Worm (Caenorhabditis elegans) whole organism, young adult: Measurements from ENCODE around the gene dgk-2.
A peak's percentile ranks its signal among the peaks of the same experiment; 100 is the strongest.

Source experiments
- B0035.1 ChIP-seq: sonication (generic microtip); optimal IDR thresholded peaks from 2 replicates; lab custom pipeline; 2016; ENCODE audit warnings: missing genetic modification characterization, mild to moderate bottlenecking, missing compliant biosample characterization, missing genotype, missing genetic modification reagents
- B0261.1 ChIP-seq: sonication (generic microtip); optimal IDR thresholded peaks from 2 replicates; lab custom pipeline; 2016; ENCODE audit warnings: mild to moderate bottlenecking, missing genetic modification characterization, moderate library complexity, missing compliant biosample characterization
- F49E8.2 ChIP-seq: sonication (generic microtip); optimal IDR thresholded peaks from 3 replicates; lab custom pipeline; 2017; ENCODE audit warnings: missing genetic modification characterization, mild to moderate bottlenecking, missing compliant biosample characterization, antibody characterized with exemption, moderate library complexity; ENCODE audit not compliant: insufficient read depth
- F55B11.4 ChIP-seq: sonication (generic microtip); optimal IDR thresholded peaks from 2 replicates; lab custom pipeline; 2016; ENCODE audit warnings: missing compliant biosample characterization, missing genetic modification characterization, borderline replicate concordance; ENCODE audit not compliant: insufficient read depth
- K11D2.4 ChIP-seq: fragments of 200-800 bp; sonication (Bioruptor generic); IDR thresholded peaks from 2 replicates; pipeline ENCODE4 v1.3.6; 2022; ENCODE audit warnings: missing genetic modification reagents, missing genetic modification characterization, missing compliant biosample characterization
- Y67H2A.10 ChIP-seq: fragments of 200-800 bp; sonication (Bioruptor generic); conservative IDR thresholded peaks from 2 replicates; pipeline ENCODE4 v1.3.6; 2022; ENCODE audit warnings: missing genetic modification reagents, missing genetic modification characterization, missing compliant biosample characterization
- ZK185.1 ChIP-seq: sonication (generic microtip); optimal IDR thresholded peaks from 2 replicates; lab custom pipeline; 2016; ENCODE audit warnings: mild to moderate bottlenecking, missing genetic modification characterization, missing compliant biosample characterization; ENCODE audit not compliant: poor library complexity, severe bottlenecking
- akir-1 ChIP-seq: fragments of 200-800 bp; sonication (Bioruptor generic); optimal IDR thresholded peaks from 2 replicates; lab custom pipeline; 2018; ENCODE audit warnings: mild to moderate bottlenecking, missing genetic modification characterization, moderate library complexity, missing compliant biosample characterization
- ama-1 ChIP-seq, 3 experiments: fragments of 150-350 bp in 1 of 3; sonication (generic microtip) in 2 of 3; optimal IDR thresholded peaks; 2 replicates each; lab custom pipeline; 2014 to 2018; ENCODE audit warnings: missing biosample characterization in 2 of 3, missing genetic modification characterization in 2 of 3, missing genetic modification reagents in 2 of 3
- atf-7 ChIP-seq: sonication (generic microtip); optimal IDR thresholded peaks from 2 replicates; lab custom pipeline; 2017; ENCODE audit warnings: mild to moderate bottlenecking, missing genetic modification characterization, missing compliant biosample characterization
- attf-6 ChIP-seq: fragments of 200-800 bp; sonication (Bioruptor generic); IDR thresholded peaks from 2 replicates; pipeline ENCODE4 v1.3.6; 2022; ENCODE audit warnings: missing genetic modification reagents, missing genetic modification characterization, missing compliant biosample characterization
- cebp-1 ChIP-seq, 2 experiments: fragments of 200-800 bp in 1 of 2; sonication (Bioruptor generic) in 1 of 2; sonication (generic microtip) in 1 of 2; IDR thresholded peaks in 1 of 2; optimal IDR thresholded peaks in 1 of 2; 2 replicates each; pipeline versions ENCODE4 v1.3.6 to Lab custom; 2017 to 2022; ENCODE audit warnings: missing compliant biosample characterization in 2 of 2, missing genetic modification characterization in 2 of 2, mild to moderate bottlenecking in 1 of 2, missing genetic modification reagents in 1 of 2, moderate library complexity in 1 of 2
- dox-1 ChIP-seq: fragments of 200-800 bp; sonication (Bioruptor generic); IDR thresholded peaks from 2 replicates; pipeline ENCODE4 v1.3.6; 2022; ENCODE audit warnings: missing genetic modification reagents, missing genetic modification characterization, missing compliant biosample characterization
- egl-18 ChIP-seq: fragments of 200-800 bp; sonication (Bioruptor generic); IDR thresholded peaks from 2 replicates; pipeline ENCODE4 v1.3.6; 2022; ENCODE audit warnings: missing genetic modification reagents, missing genetic modification characterization, missing compliant biosample characterization
- let-607 ChIP-seq, 2 experiments: fragments of 200-800 bp in 1 of 2; sonication (Bioruptor generic) in 1 of 2; sonication (generic microtip) in 1 of 2; optimal IDR thresholded peaks; 2 replicates each; lab custom pipeline; 2016 to 2018; ENCODE audit warnings: mild to moderate bottlenecking in 2 of 2, missing compliant biosample characterization in 2 of 2, missing genetic modification characterization in 2 of 2, moderate library complexity in 2 of 2, missing genotype in 1 of 2
- lin-40 ChIP-seq: sonication (generic microtip); optimal IDR thresholded peaks from 2 replicates; lab custom pipeline; 2016; ENCODE audit warnings: missing genetic modification characterization, mild to moderate bottlenecking, missing compliant biosample characterization, missing genotype, missing genetic modification reagents
- madf-8 ChIP-seq: fragments of 200-800 bp; sonication (Bioruptor generic); conservative IDR thresholded peaks from 2 replicates; pipeline ENCODE4 v1.3.6; 2022; ENCODE audit warnings: missing genetic modification reagents, missing genetic modification characterization, missing compliant biosample characterization
- nhr-80 ChIP-seq: sonication (generic microtip); optimal IDR thresholded peaks from 2 replicates; lab custom pipeline; 2016; ENCODE audit warnings: missing genetic modification characterization, missing compliant biosample characterization
- pha-4 ChIP-seq: fragments of 150-350 bp; sonication (generic microtip); optimal IDR thresholded peaks from 2 replicates; lab custom pipeline; 2014; ENCODE audit warnings: missing biosample characterization, missing genetic modification reagents, missing genetic modification characterization
- rpc-1 ChIP-seq, 2 experiments: fragments of 150-350 bp in 1 of 2; sonication (generic microtip) in 1 of 2; optimal IDR thresholded peaks; 2 replicates each; lab custom pipeline; 2014 to 2018; ENCODE audit warnings: missing biosample characterization in 1 of 2, missing genetic modification characterization in 1 of 2, missing genetic modification reagents in 1 of 2, missing genotype in 1 of 2
- sdz-38 ChIP-seq: sonication (generic microtip); optimal IDR thresholded peaks from 2 replicates; lab custom pipeline; 2016; ENCODE audit warnings: missing genotype, missing genetic modification characterization, missing compliant biosample characterization
- snpc-3.4 ChIP-seq: sonication (generic microtip); optimal IDR thresholded peaks from 2 replicates; lab custom pipeline; 2017; ENCODE audit warnings: missing genetic modification characterization, mild to moderate bottlenecking, missing compliant biosample characterization, antibody characterized with exemption, moderate library complexity, missing genotype, missing genetic modification reagents
- somi-1 ChIP-seq: fragments of 200-800 bp; sonication (Bioruptor generic); optimal IDR thresholded peaks from 2 replicates; lab custom pipeline; 2018; ENCODE audit warnings: mild to moderate bottlenecking, missing genetic modification characterization, missing compliant biosample characterization
- sptf-2 ChIP-seq: fragments of 200-800 bp; sonication (Bioruptor generic); optimal IDR thresholded peaks from 2 replicates; lab custom pipeline; 2018; ENCODE audit warnings: mild to moderate bottlenecking, missing genetic modification characterization, missing compliant biosample characterization
- tbp1 ChIP-seq: fragments of 200-800 bp; sonication (Bioruptor generic); optimal IDR thresholded peaks from 2 replicates; lab custom pipeline; 2018; ENCODE audit warnings: mild to moderate bottlenecking, missing genetic modification characterization, missing compliant biosample characterization
- zim-3 ChIP-seq: sonication (generic microtip); optimal IDR thresholded peaks from 2 replicates; lab custom pipeline; 2017; ENCODE audit warnings: mild to moderate bottlenecking, missing genetic modification characterization, moderate library complexity, missing compliant biosample characterization
- ztf-26 ChIP-seq: sonication (generic microtip); optimal IDR thresholded peaks from 2 replicates; lab custom pipeline; 2017; ENCODE audit warnings: missing genetic modification characterization, missing compliant biosample characterization
- ztf-3 ChIP-seq: fragments of 200-800 bp; sonication (Bioruptor generic); optimal IDR thresholded peaks from 2 replicates; lab custom pipeline; 2018; ENCODE audit warnings: mild to moderate bottlenecking, missing genetic modification characterization, missing compliant biosample characterization

Gene dgk-2

ce11 chrX:4530426-4531044 lies 26.3 kb upstream of the dgk-2 start:
- TF ChIP-seq lin-40 (tag; lab: Kevin White, UChicago), result peak; percentile 16
- TF ChIP-seq sdz-38, result no peak
- TF ChIP-seq snpc-3.4 (tag; lab: Kevin White, UChicago), result no peak
- TF ChIP-seq nhr-80 (tag; lab: Kevin White, UChicago), result peak; percentile 77

ce11 chrX:4528905-4529304 lies 24.7 kb upstream of the dgk-2 start:
- 0 out of 2 replicates have a peak, but pooled peaks have one; percentile 24 for TF ChIP-seq K11D2.4
- TF ChIP-seq nhr-80 (tag; lab: Kevin White, UChicago), result peak; percentile 82
- no peak for TF ChIP-seq sdz-38
- peak in 1 of 2 experiments; percentile 2 for TF ChIP-seq let-607 (tag; optimal IDR thresholded peaks at IDR 0.05; lab: Kevin White, UChicago)
- TF ChIP-seq lin-40 (tag; lab: Kevin White, UChicago), result peak; percentile 72
- peak; percentile 19; the same call in 1 of the 2 replicates for TF ChIP-seq dox-1 (GFP tag; lab: Robert Waterston, UW)
- TF ChIP-seq ztf-26 (tag; lab: Kevin White, UChicago), result peak; percentile 59
- TF ChIP-seq sptf-2, result no peak
- TF ChIP-seq cebp-1 (GFP tag; IDR thresholded peaks at IDR 0.05; lab: Robert Waterston, UW), result no peak
- TF ChIP-seq cebp-1 (tag; optimal IDR thresholded peaks at IDR 0.05; lab: Kevin White, UChicago), result peak; percentile 31
- TF ChIP-seq somi-1 (GFP tag; lab: Kevin White, UChicago), result peak; percentile 49
- no peak for TF ChIP-seq B0261.1 (tag; lab: Kevin White, UChicago)
- TF ChIP-seq pha-4 (tag; lab: Kevin White, UChicago), result no peak
- TF ChIP-seq tbp1 (GFP tag; lab: Kevin White, UChicago), result peak; percentile 23

ce11 chrX:4526412-4526811 lies 22.2 kb upstream of the dgk-2 start:
- TF ChIP-seq lin-40 (tag; lab: Kevin White, UChicago) (peak; percentile 1), B0035.1 (tag; lab: Kevin White, UChicago) (no peak), zim-3 (tag; lab: Kevin White, UChicago) (no peak), egl-18 (GFP tag; lab: Robert Waterston, UW) (no peak), ZK185.1 (tag; lab: Kevin White, UChicago) (peak; percentile 6), dox-1 (GFP tag; lab: Robert Waterston, UW) (no peak), F55B11.4 (no peak), ama-1 (optimal IDR thresholded peaks at IDR 0.05; lab: Kevin White, UChicago) (peak; percentile 71), ama-1 (GFP tag; optimal IDR thresholded peaks at IDR 0.05; lab: Kevin White, UChicago) (no peak), atf-7 (no peak), rpc-1 (optimal IDR thresholded peaks at IDR 0.05; lab: Kevin White, UChicago) (no peak), rpc-1 (tag; optimal IDR thresholded peaks at IDR 0.05; lab: Kevin White, UChicago) (no peak), madf-8 (GFP tag; lab: Robert Waterston, UW) (no peak), ztf-26 (tag; lab: Kevin White, UChicago) (no peak)

ce11 chrX:4524844-4525243 lies 20.7 kb upstream of the dgk-2 start:
- no peak for TF ChIP-seq ztf-3
- TF ChIP-seq F49E8.2, result no peak
- TF ChIP-seq attf-6 (GFP tag; lab: Robert Waterston, UW), result no peak
- no peak for TF ChIP-seq Y67H2A.10
- TF ChIP-seq cebp-1 (GFP tag; IDR thresholded peaks at IDR 0.05; lab: Robert Waterston, UW), result no peak
- no peak for TF ChIP-seq cebp-1 (tag; optimal IDR thresholded peaks at IDR 0.05; lab: Kevin White, UChicago)
- TF ChIP-seq lin-40 (tag; lab: Kevin White, UChicago), result no peak
- TF ChIP-seq akir-1 (GFP tag; lab: Kevin White, UChicago), result no peak
